Fruit fly (Drosophila melanogaster) whole organism, wandering third instar larva: ENCODE data around the gene brat.

Experiments
- Abd-B ChIP-seq: fragments of >200 bp; optimal IDR thresholded peaks from 2 replicates; lab custom pipeline; 2017; ENCODE audit warnings: missing biosample characterization, missing genetic modification characterization
- CG32264 ChIP-seq: fragments of 200-800 bp; sonication (Bioruptor generic); optimal IDR thresholded peaks from 2 replicates; lab custom pipeline; 2016; ENCODE audit warnings: missing biosample characterization, missing genetic modification characterization
- CG9705 ChIP-seq: fragments of 200-800 bp; sonication (Bioruptor generic); optimal IDR thresholded peaks from 2 replicates; lab custom pipeline; 2018; ENCODE audit warnings: missing biosample characterization, mild to moderate bottlenecking, missing genetic modification characterization
- Dfd ChIP-seq: fragments of >200 bp; optimal IDR thresholded peaks from 2 replicates; lab custom pipeline; 2017; ENCODE audit warnings: missing biosample characterization, missing genetic modification characterization
- Dif ChIP-seq: fragments of 200-275, 200-300 bp; sonication (Bioruptor generic); optimal IDR thresholded peaks from 2 replicates; lab custom pipeline; 2018; ENCODE audit warnings: missing biosample characterization, missing genetic modification characterization; ENCODE audit not compliant: partially characterized antibody
- GATAd ChIP-seq: sonication (Bioruptor generic); optimal IDR thresholded peaks from 2 replicates; lab custom pipeline; 2016; ENCODE audit warnings: missing biosample characterization, missing genetic modification characterization
- HLH106 ChIP-seq: fragments of 200-800 bp; optimal IDR thresholded peaks from 3 replicates; lab custom pipeline; 2019; ENCODE audit warnings: missing biosample characterization, mild to moderate bottlenecking, missing genetic modification characterization, moderate library complexity
- Hr78 ChIP-seq: fragments of >200 bp; optimal IDR thresholded peaks from 2 replicates; lab custom pipeline; 2017; ENCODE audit warnings: missing biosample characterization, missing genetic modification characterization
- Hr83 ChIP-seq: fragments of 200-300 bp; sonication (Bioruptor generic); optimal IDR thresholded peaks from 2 replicates; lab custom pipeline; 2016; ENCODE audit warnings: missing biosample characterization, mild to moderate bottlenecking, missing genetic modification characterization, moderate library complexity; ENCODE audit not compliant: poor library complexity, severe bottlenecking
- Jra ChIP-seq: sonication (Bioruptor generic); optimal IDR thresholded peaks from 2 replicates; lab custom pipeline; 2016; ENCODE audit warnings: missing biosample characterization, missing genetic modification characterization
- Mio ChIP-seq: sonication (Bioruptor generic); optimal IDR thresholded peaks from 2 replicates; lab custom pipeline; 2016; ENCODE audit warnings: missing biosample characterization, missing genetic modification characterization
- Myc ChIP-seq: fragments of >200 bp; optimal IDR thresholded peaks from 2 replicates; lab custom pipeline; 2017
- OdsH ChIP-seq: fragments of 200-800 bp; sonication (Bioruptor generic); optimal IDR thresholded peaks from 2 replicates; lab custom pipeline; 2016; ENCODE audit warnings: missing biosample characterization, mild to moderate bottlenecking, missing genetic modification characterization
- Rel ChIP-seq, 2 experiments: fragments of 200-800 bp; sonication (Bioruptor generic) in 1 of 2; optimal IDR thresholded peaks; 2 replicates in 1 of 2; 3 replicates in 1 of 2; lab custom pipeline; 2016 to 2019; ENCODE audit warnings: mild to moderate bottlenecking in 2 of 2, missing biosample characterization in 2 of 2, missing genetic modification characterization in 2 of 2, moderate library complexity in 1 of 2
- Sp1 ChIP-seq: fragments of 200-800 bp; sonication (Bioruptor generic); optimal IDR thresholded peaks from 3 replicates; lab custom pipeline; 2019; ENCODE audit warnings: missing biosample characterization, mild to moderate bottlenecking, missing genetic modification characterization, moderate library complexity
- Vsx2 ChIP-seq: fragments of 200-300, 225-300 bp; sonication (Bioruptor generic); optimal IDR thresholded peaks from 2 replicates; lab custom pipeline; 2018; ENCODE audit warnings: missing biosample characterization, missing genetic modification characterization; ENCODE audit not compliant: partially characterized antibody
- br ChIP-seq: fragments of 200-800 bp; sonication (Bioruptor generic); optimal IDR thresholded peaks from 2 replicates; lab custom pipeline; 2016; ENCODE audit warnings: missing biosample characterization, missing genetic modification characterization
- brk ChIP-seq: fragments of 200-800 bp; sonication (Bioruptor generic); optimal IDR thresholded peaks from 2 replicates; lab custom pipeline; 2016; ENCODE audit warnings: missing biosample characterization, mild to moderate bottlenecking, missing genetic modification characterization
- dl ChIP-seq, 2 experiments: fragments of 175-275, 200-275 bp in 1 of 2; fragments of 200-275 bp in 1 of 2; sonication (Bioruptor generic); optimal IDR thresholded peaks; lab custom pipeline; 2018; ENCODE audit warnings: mild to moderate bottlenecking in 2 of 2, missing biosample characterization in 2 of 2, missing genetic modification characterization in 2 of 2, moderate library complexity in 2 of 2; ENCODE audit not compliant: partially characterized antibody in 2 of 2, insufficient read depth in 1 of 2
- dsf ChIP-seq: sonication (Bioruptor generic); optimal IDR thresholded peaks from 2 replicates; lab custom pipeline; 2016; ENCODE audit warnings: missing biosample characterization, missing genetic modification characterization, borderline replicate concordance
- ey ChIP-seq: fragments of 200-800 bp; sonication (Bioruptor generic); optimal IDR thresholded peaks from 2 replicates; lab custom pipeline; 2016; ENCODE audit warnings: missing biosample characterization, missing genetic modification characterization
- foxo ChIP-seq, 2 experiments: fragments of 200-800 bp; sonication (Bioruptor generic); optimal IDR thresholded peaks; 2 replicates in 1 of 2; 3 replicates in 1 of 2; lab custom pipeline; 2016 to 2017; ENCODE audit warnings: missing biosample characterization in 2 of 2, missing genetic modification characterization in 2 of 2
- fru ChIP-seq: fragments of 200-800 bp; sonication (Bioruptor generic); optimal IDR thresholded peaks from 3 replicates; lab custom pipeline; 2016; ENCODE audit warnings: missing biosample characterization, mild to moderate bottlenecking, missing genetic modification characterization
- h ChIP-seq: fragments of 200-800 bp; sonication (Bioruptor generic); optimal IDR thresholded peaks from 3 replicates; lab custom pipeline; 2016; ENCODE audit warnings: missing biosample characterization, mild to moderate bottlenecking, missing genetic modification characterization
- jim ChIP-seq: fragments of 175-275, 200-325 bp; sonication (Bioruptor generic); optimal IDR thresholded peaks from 2 replicates; lab custom pipeline; 2016; ENCODE audit warnings: missing biosample characterization, mild to moderate bottlenecking, missing genetic modification characterization
- lola ChIP-seq: fragments of >200 bp; optimal IDR thresholded peaks from 2 replicates; lab custom pipeline; 2017; ENCODE audit warnings: missing biosample characterization, missing genetic modification characterization
- pan ChIP-seq: fragments of >200 bp; optimal IDR thresholded peaks from 2 replicates; lab custom pipeline; 2017
- psq ChIP-seq: fragments of 200-800 bp; sonication (Bioruptor generic); optimal IDR thresholded peaks from 3 replicates; lab custom pipeline; 2017; ENCODE audit warnings: missing biosample characterization, mild to moderate bottlenecking, missing genetic modification characterization, moderate library complexity
- rgr ChIP-seq: fragments of 200-800 bp; sonication (Bioruptor generic); optimal IDR thresholded peaks from 3 replicates; lab custom pipeline; 2016; ENCODE audit warnings: missing biosample characterization, mild to moderate bottlenecking, missing genetic modification characterization
- sage ChIP-seq: fragments of 200-800 bp; sonication (Bioruptor generic); optimal IDR thresholded peaks from 2 replicates; lab custom pipeline; 2016; ENCODE audit warnings: missing biosample characterization, mild to moderate bottlenecking, missing genetic modification characterization
- sv ChIP-seq: fragments of 200-800 bp; sonication (Bioruptor generic); optimal IDR thresholded peaks from 3 replicates; lab custom pipeline; 2016; ENCODE audit warnings: missing biosample characterization, missing genetic modification characterization
- tai ChIP-seq: sonication (Bioruptor generic); optimal IDR thresholded peaks from 2 replicates; lab custom pipeline; 2016; ENCODE audit warnings: missing biosample characterization, missing genetic modification characterization
- usp ChIP-seq: fragments of >200 bp; optimal IDR thresholded peaks from 2 replicates; lab custom pipeline; 2017; ENCODE audit warnings: missing biosample characterization, missing genetic modification characterization

The brat gene

DNA sequence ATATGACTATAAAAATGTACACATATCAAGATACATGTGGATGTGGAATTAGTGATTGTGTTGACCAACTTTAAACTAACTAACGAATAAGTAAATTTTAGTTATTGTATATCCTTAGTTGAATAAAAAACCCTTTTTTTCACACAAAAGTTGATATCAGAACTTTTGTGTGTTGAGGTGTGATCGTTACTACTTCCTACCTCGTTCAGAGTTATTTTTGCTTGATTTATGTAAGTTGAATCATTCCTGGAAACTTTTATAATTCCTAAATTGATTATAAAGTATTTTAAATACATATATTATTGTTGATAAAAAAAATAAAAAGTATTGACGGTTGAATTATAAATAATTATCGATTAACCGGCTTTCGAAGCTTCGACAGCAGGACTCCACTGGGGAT is 50.1 kb downstream of the brat start, which contains the start of gene CG46059:
Gene CG46059, minus strand, starts transcription at position 101 of the 400 bp plus-strand sequence.
- TF ChIP-seq Myc (lab: Kevin White, UChicago) (no peak), Dfd (GFP tag; lab: Kevin White, UChicago) (no peak), Hr78 (GFP tag; lab: Kevin White, UChicago) (no peak), foxo (GFP tag; optimal IDR thresholded peaks at IDR 0.05; lab: Kevin White, UChicago) (no peak), tai (GFP tag; lab: Kevin White, UChicago) (no peak), Jra (GFP tag; lab: Kevin White, UChicago) (no peak), h (GFP tag; lab: Kevin White, UChicago) (no peak), pan (lab: Kevin White, UChicago) (no peak), jim (GFP tag; lab: Kevin White, UChicago) (no peak), psq (GFP tag; lab: Kevin White, UChicago) (no peak)

DNA sequence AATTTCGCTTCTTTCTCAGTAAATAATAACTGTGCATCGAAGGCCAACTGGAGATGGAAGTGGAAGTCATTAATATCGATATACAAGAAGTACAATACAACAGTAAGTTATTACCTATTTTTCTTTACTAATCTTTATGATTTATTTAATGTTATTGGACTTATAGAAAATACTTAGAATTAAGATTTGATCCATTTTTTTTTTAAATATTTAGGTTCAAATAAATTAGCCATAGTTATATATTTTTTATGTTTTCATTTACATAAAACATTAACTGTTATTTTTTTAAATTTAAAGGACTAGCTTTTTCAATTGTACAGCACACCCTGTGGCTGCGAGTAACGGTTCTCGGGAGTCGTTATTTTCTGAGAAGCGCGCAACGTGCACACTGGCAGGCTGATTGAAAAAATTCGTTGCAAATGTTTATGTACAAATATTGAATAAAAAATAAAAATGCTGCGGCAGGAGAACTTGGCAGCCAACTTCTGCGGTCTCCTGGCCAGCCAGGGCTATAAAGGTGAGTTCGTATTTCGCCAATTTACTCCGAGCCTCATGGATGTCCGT is 52.1 kb downstream of the brat start, which contains the start of the genes gammaTub37C and pigeon:
Gene gammaTub37C, minus strand, starts transcription at position 51 of the 564 bp plus-strand sequence.
Gene pigeon, plus strand, starts transcription at position 368 of the 564 bp plus-strand sequence.
- TF ChIP-seq h (GFP tag; lab: Kevin White, UChicago) = no peak
- no peak for TF ChIP-seq dsf (GFP tag; lab: Kevin White, UChicago)
- TF ChIP-seq HLH106 = no peak
- no peak for TF ChIP-seq Hr83 (GFP tag; lab: Kevin White, UChicago)
- no peak for TF ChIP-seq Abd-B (GFP tag; lab: Kevin White, UChicago)
- no peak for TF ChIP-seq fru (GFP tag; lab: Kevin White, UChicago)
- TF ChIP-seq foxo (GFP tag; optimal IDR thresholded peaks at IDR 0.05; lab: Kevin White, UChicago) = no peak
- TF ChIP-seq sage = no peak
- TF ChIP-seq CG9705 = no peak
- TF ChIP-seq Vsx2 (GFP tag; lab: Kevin White, UChicago) = no peak
- TF ChIP-seq Rel (GFP tag; optimal IDR thresholded peaks at IDR 0.05; lab: Kevin White, UChicago) = no peak
- TF ChIP-seq Rel (tag; optimal IDR thresholded peaks at IDR 0.05; lab: Kevin White, UChicago) = no peak
- TF ChIP-seq dl (GFP tag; optimal IDR thresholded peaks at IDR 0.05; lab: Kevin White, UChicago; ENCODE audit: insufficient read depth in 1 of 2, partially characterized antibody in 2 of 2) = no peak
- no peak for TF ChIP-seq OdsH (GFP tag; lab: Kevin White, UChicago)
- TF ChIP-seq ey (GFP tag; lab: Kevin White, UChicago) = no peak
- TF ChIP-seq GATAd = no peak
- TF ChIP-seq Dif (GFP tag; lab: Kevin White, UChicago) = no peak
- no peak for TF ChIP-seq sv (GFP tag; lab: Kevin White, UChicago)
- no peak for TF ChIP-seq psq (GFP tag; lab: Kevin White, UChicago)
- TF ChIP-seq Dfd (GFP tag; lab: Kevin White, UChicago) = no peak
- no peak for TF ChIP-seq Jra (GFP tag; lab: Kevin White, UChicago)
- TF ChIP-seq, all 38 proteins: peak for 0

DNA sequence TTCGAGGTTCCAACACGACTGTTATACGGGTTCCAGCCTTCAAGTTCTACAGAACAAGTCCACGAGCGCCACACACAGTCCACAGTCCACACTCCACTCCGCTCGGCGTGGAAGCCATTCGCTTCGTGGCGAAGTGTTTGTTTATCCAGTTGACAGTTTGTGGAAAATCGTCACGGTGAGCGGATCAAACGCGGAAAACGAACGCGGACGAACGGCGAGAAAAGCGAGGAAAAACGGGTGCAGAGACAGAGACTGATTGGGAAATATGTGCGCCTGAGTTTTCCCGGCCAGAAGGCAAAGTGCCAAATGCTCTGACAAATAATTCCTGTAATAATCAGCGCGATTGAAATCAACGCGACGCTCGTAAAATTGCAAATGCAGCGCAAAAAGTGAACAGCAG is 56.6 kb downstream of the brat start, which contains the start of gene drl:
Gene drl, plus strand, starts transcription at position 148 of the 400 bp plus-strand sequence.
- no peak for TF ChIP-seq CG32264
- no peak for TF ChIP-seq CG9705
- no peak for TF ChIP-seq Vsx2 (GFP tag; lab: Kevin White, UChicago)
- no peak for TF ChIP-seq Sp1 (GFP tag; lab: Kevin White, UChicago)
- no peak for TF ChIP-seq HLH106
- TF ChIP-seq lola (GFP tag; lab: Kevin White, UChicago) = no peak
- TF ChIP-seq br (GFP tag; lab: Kevin White, UChicago) = no peak
- TF ChIP-seq Rel (GFP tag; optimal IDR thresholded peaks at IDR 0.05; lab: Kevin White, UChicago) = no peak
- no peak for TF ChIP-seq Rel (tag; optimal IDR thresholded peaks at IDR 0.05; lab: Kevin White, UChicago)
- no peak for TF ChIP-seq usp (GFP tag; lab: Kevin White, UChicago)
- TF ChIP-seq dl (GFP tag; optimal IDR thresholded peaks at IDR 0.05; lab: Kevin White, UChicago; ENCODE audit: insufficient read depth in 1 of 2, partially characterized antibody in 2 of 2) = peak in 1 of 2 experiments; percentile 30
- TF ChIP-seq rgr (GFP tag; lab: Kevin White, UChicago) = peak; percentile 24
- peak; percentile 59 for TF ChIP-seq Dif (GFP tag; lab: Kevin White, UChicago)
- TF ChIP-seq OdsH (GFP tag; lab: Kevin White, UChicago) = no peak
- TF ChIP-seq GATAd = no peak
- no peak for TF ChIP-seq pan (lab: Kevin White, UChicago)
- TF ChIP-seq sv (GFP tag; lab: Kevin White, UChicago) = no peak
- TF ChIP-seq Jra (GFP tag; lab: Kevin White, UChicago) = no peak
- TF ChIP-seq h (GFP tag; lab: Kevin White, UChicago) = no peak
- peak; percentile 30 for TF ChIP-seq Hr83 (GFP tag; lab: Kevin White, UChicago)
- no peak for TF ChIP-seq Dfd (GFP tag; lab: Kevin White, UChicago)
- TF ChIP-seq Mio (GFP tag; lab: Kevin White, UChicago) = no peak
- TF ChIP-seq Abd-B (GFP tag; lab: Kevin White, UChicago) = no peak
- no peak for TF ChIP-seq tai (GFP tag; lab: Kevin White, UChicago)
- TF ChIP-seq Myc (lab: Kevin White, UChicago) = no peak
- TF ChIP-seq brk (GFP tag; lab: Kevin White, UChicago) = no peak
- TF ChIP-seq foxo (GFP tag; optimal IDR thresholded peaks at IDR 0.05; lab: Kevin White, UChicago) = no peak
- no peak for TF ChIP-seq fru (GFP tag; lab: Kevin White, UChicago)
- no peak for TF ChIP-seq Hr78 (GFP tag; lab: Kevin White, UChicago)
- TF ChIP-seq ey (GFP tag; lab: Kevin White, UChicago) = no peak
